Worm (Caenorhabditis elegans): ENCODE data around the gene cdh-8.
A peak's percentile ranks its signal among the peaks of the same experiment; 100 is the strongest.

Gene cdh-8

DNA sequence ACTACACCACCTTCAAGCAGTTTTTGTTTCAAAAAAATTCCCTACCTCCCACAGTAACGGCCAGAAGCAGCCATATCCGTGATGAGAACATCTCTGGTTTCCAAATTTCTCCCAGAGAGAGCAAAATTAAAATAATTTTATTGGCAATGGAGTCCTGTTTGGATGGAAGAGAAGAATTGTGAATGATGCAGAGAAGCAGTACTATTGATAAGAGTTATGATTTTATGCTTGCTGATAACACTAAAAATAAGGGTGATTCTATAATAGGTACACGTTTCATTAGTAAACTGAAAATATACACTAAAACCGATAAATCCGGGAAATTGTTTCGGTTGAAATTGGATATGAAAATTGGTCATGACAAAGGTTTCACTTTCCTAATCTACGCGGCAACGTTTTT is 19.2 kb upstream of the cdh-8 start, which contains the start of gene dsc-4:
Gene dsc-4, minus strand, starts transcription at position 165 of the 400 bp plus-strand sequence.
- TF ChIP-seq dox-1 (GFP tag; IDR thresholded peaks at IDR 0.05) (no peak), nhr-80 (tag; optimal IDR thresholded peaks at IDR 0.05) (peak; percentile 1)

DNA sequence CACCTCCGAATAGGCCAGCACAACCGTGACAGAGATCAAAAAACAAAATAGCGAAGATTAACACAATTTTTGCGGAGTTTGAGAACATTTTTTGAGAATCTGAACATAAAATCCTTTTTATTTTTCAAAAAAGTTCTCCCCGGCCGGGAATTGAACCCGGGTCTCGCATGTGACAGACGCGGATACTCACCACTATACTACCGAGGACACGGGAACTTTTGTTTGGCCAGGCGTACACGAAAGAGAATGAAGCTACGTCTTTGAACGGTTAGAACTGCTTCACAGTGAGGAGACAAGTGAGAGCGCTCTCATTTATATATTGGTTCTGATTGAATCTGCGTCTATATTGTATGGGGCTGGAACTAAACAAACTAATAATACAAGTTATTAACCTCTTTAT is 17.1 kb upstream of the cdh-8 start, which contains the start of gene grl-26:
Gene grl-26, minus strand, starts transcription at position 318 of the 400 bp plus-strand sequence.
- TF ChIP-seq lsl-1 (GFP tag; optimal IDR thresholded peaks at IDR 0.05) (peak; percentile 25), tbx-9 (tag; optimal IDR thresholded peaks at IDR 0.05; ENCODE audit: borderline replicate concordance) (no peak), zim-3 (tag; optimal IDR thresholded peaks at IDR 0.05) (peak; percentile 89), hmg-20 (GFP tag; IDR thresholded peaks at IDR 0.05) (0 out of 2 replicates have a peak, but pooled peaks have one; percentile 14), xnd-1 (tag; optimal IDR thresholded peaks at IDR 0.05) (no peak), lin-54 (GFP tag; optimal IDR thresholded peaks at IDR 0.05) (peak; percentile 58), repo-1 (tag; optimal IDR thresholded peaks at IDR 0.05) (peak; percentile 53), chd-7 (tag; optimal IDR thresholded peaks at IDR 0.05) (peak; percentile 48), ceh-79 (tag; optimal IDR thresholded peaks at IDR 0.05) (peak; percentile 64), gei-17 (GFP tag; optimal IDR thresholded peaks at IDR 0.05) (no peak), efl-1 (GFP tag; optimal IDR thresholded peaks at IDR 0.05) (no peak), F10E7.11 (tag; optimal IDR thresholded peaks at IDR 0.05) (no peak), ceh-40 (GFP tag; IDR thresholded peaks at IDR 0.05) (peak; percentile 86), madf-8 (GFP tag; conservative IDR thresholded peaks at IDR 0.05) (no peak), C17E4.6 (GFP tag; IDR thresholded peaks at IDR 0.05) (no peak), lsy-27 (tag; optimal IDR thresholded peaks at IDR 0.05; ENCODE audit: borderline replicate concordance, insufficient read depth) (peak; percentile 83), ztf-3 (GFP tag; optimal IDR thresholded peaks at IDR 0.05) (no peak), F57C9.4 (tag; optimal IDR thresholded peaks at IDR 0.05) (no peak), akir-1 (GFP tag; optimal IDR thresholded peaks at IDR 0.05) (no peak), snpc-3.4 (tag; optimal IDR thresholded peaks at IDR 0.05) (peak; percentile 63), ztf-22 (GFP tag; optimal IDR thresholded peaks at IDR 0.05) (no peak), athp-1 (tag; optimal IDR thresholded peaks at IDR 0.05) (peak; percentile 54), snpc-1.1 (tag; optimal IDR thresholded peaks at IDR 0.05; ENCODE audit: insufficient read depth) (peak; percentile 42), ceh-91 (GFP tag; IDR thresholded peaks at IDR 0.05) (no peak), rpc-1 (optimal IDR thresholded peaks at IDR 0.05) (peak; percentile 93), rpc-1 (tag; optimal IDR thresholded peaks at IDR 0.05) (peak; percentile 96), rec-8 (tag; optimal IDR thresholded peaks at IDR 0.05) (peak; percentile 67 to 75), let-526 (GFP tag; IDR thresholded peaks at IDR 0.05) (peak; percentile 73; the same call in 1 of the 2 replicates), hrde-1 (tag; optimal IDR thresholded peaks at IDR 0.05; ENCODE audit: borderline replicate concordance) (no peak), B0019.2 (GFP tag; conservative IDR thresholded peaks at IDR 0.05) (no peak), ccch-3 (GFP tag; optimal IDR thresholded peaks at IDR 0.05) (no peak), lin-35 (GFP tag; optimal IDR thresholded peaks at IDR 0.05) (no peak), snpc-4 (GFP tag; optimal IDR thresholded peaks at IDR 0.05) (peak; percentile 76), snpc-4 (tag; optimal IDR thresholded peaks at IDR 0.05) (peak in 2 of 4 experiments; percentile 48 to 65), T26A5.8 (tag; optimal IDR thresholded peaks at IDR 0.05) (no peak), bed-2 (GFP tag; IDR thresholded peaks at IDR 0.05) (0 out of 2 replicates have a peak, but pooled peaks have one; percentile 31), attf-3 (GFP tag; conservative IDR thresholded peaks at IDR 0.05) (0 out of 2 replicates have a peak, but pooled peaks have one; percentile 22), F52B5.7 (tag; optimal IDR thresholded peaks at IDR 0.05) (peak; percentile 33), nhr-179 (tag; optimal IDR thresholded peaks at IDR 0.05) (no peak), F39B2.1 (GFP tag; IDR thresholded peaks at IDR 0.05) (no peak), mxl-1 (tag; optimal IDR thresholded peaks at IDR 0.05) (peak; percentile 57), let-607 (tag; optimal IDR thresholded peaks at IDR 0.05) (peak; percentile 6 to 25), F49E8.2 (tag; optimal IDR thresholded peaks at IDR 0.05; ENCODE audit: insufficient read depth) (peak; percentile 51), F22D6.2 (tag; optimal IDR thresholded peaks at IDR 0.05) (no peak)

All from whole organism, young adult.